Worm (Caenorhabditis elegans) whole organism, midembryonic: ENCODE measurements around the gene ZK795.2.

Experiments
- cog-1 ChIP-seq: sonication (generic microtip); optimal IDR thresholded peaks from 2 replicates; lab custom pipeline; 2016; ENCODE audit warnings: missing genetic modification characterization, missing compliant biosample characterization
- flt-1 ChIP-seq: fragments of 200-800 bp; sonication (Bioruptor generic); IDR thresholded peaks from 2 replicates; pipeline ENCODE4 v1.3.6; 2022; ENCODE audit warnings: missing genetic modification characterization, missing compliant biosample characterization
- klf-2 ChIP-seq: fragments of 200-800 bp; sonication (Bioruptor generic); conservative IDR thresholded peaks from 2 replicates; pipeline ENCODE4 v1.3.6; 2022; ENCODE audit warnings: missing genetic modification reagents, missing genetic modification characterization, missing compliant biosample characterization
- med-1 ChIP-seq: sonication (generic microtip); optimal IDR thresholded peaks from 2 replicates; lab custom pipeline; 2017; ENCODE audit warnings: missing genetic modification characterization, mild to moderate bottlenecking, missing compliant biosample characterization, antibody characterized with exemption, missing genetic modification reagents; ENCODE audit not compliant: insufficient read depth
- ref-1 ChIP-seq: fragments of 200-800 bp; sonication (Bioruptor generic); conservative IDR thresholded peaks from 2 replicates; pipeline ENCODE4 v1.3.6; 2022; ENCODE audit warnings: missing genetic modification reagents, missing genetic modification characterization, missing compliant biosample characterization
- ztf-23 ChIP-seq: fragments of 200-800 bp; sonication (Bioruptor generic); IDR thresholded peaks from 2 replicates; pipeline ENCODE4 v1.3.6; 2022; ENCODE audit warnings: missing genetic modification reagents, missing genetic modification characterization, missing compliant biosample characterization
- ztf-29 ChIP-seq: fragments of 200-800 bp; sonication (Bioruptor generic); IDR thresholded peaks from 2 replicates; pipeline ENCODE4 v1.3.6; 2022; ENCODE audit warnings: missing genetic modification reagents, missing genetic modification characterization, missing compliant biosample characterization

- TF ChIP-seq ztf-23 (GFP tag; lab: Robert Waterston, UW) (no peak), flt-1 (0 out of 2 replicates have a peak, but pooled peaks have one; percentile 40), cog-1 (no peak), ztf-29 (GFP tag; lab: Robert Waterston, UW) (no peak), klf-2 (GFP tag; lab: Robert Waterston, UW) (no peak), ref-1 (GFP tag; lab: Robert Waterston, UW) (no peak), med-1 (GFP tag; lab: Kevin White, UChicago) (no peak)
Observed at ce11 chrIV:12605401-12605800, 46.6 kb upstream of the ZK795.2 start, which contains the start of gene Y55D9A.2.
